Worm (Caenorhabditis elegans) whole organism, L1 larva: Measurements from ENCODE around the gene clec-202.

ENCODE experiments used
- alr-1 ChIP-seq: fragments of 200-800 bp; sonication (Bioruptor generic); optimal IDR thresholded peaks from 2 replicates; lab custom pipeline; 2018; ENCODE audit warnings: borderline replicate concordance, mild to moderate bottlenecking, missing genetic modification characterization, missing compliant biosample characterization
- ets-5 ChIP-seq: fragments of 200-800 bp; sonication (Bioruptor generic); IDR thresholded peaks from 2 replicates; pipeline ENCODE4 v1.3.6; 2022; ENCODE audit warnings: missing genetic modification characterization, missing compliant biosample characterization
- fkh-10 ChIP-seq: sonication (generic microtip); optimal IDR thresholded peaks from 2 replicates; lab custom pipeline; 2017; ENCODE audit warnings: missing biosample characterization, missing genetic modification reagents, missing genetic modification characterization
- jun-1 ChIP-seq: fragments of 150-350 bp; optimal IDR thresholded peaks from 2 replicates; lab custom pipeline; 2014; ENCODE audit warnings: missing biosample characterization, missing genetic modification reagents, missing genetic modification characterization
- nhr-11 ChIP-seq: fragments of 150-350 bp; optimal IDR thresholded peaks from 2 replicates; lab custom pipeline; 2014; ENCODE audit warnings: missing biosample characterization, missing genetic modification characterization
- tlp-1 ChIP-seq: fragments of 150-350 bp; optimal IDR thresholded peaks from 2 replicates; lab custom pipeline; 2014; ENCODE audit warnings: missing biosample characterization, missing genetic modification characterization
- ztf-11 ChIP-seq, 2 experiments: sonication (generic microtip); optimal IDR thresholded peaks; 2 replicates each; lab custom pipeline; 2016 to 2017; ENCODE audit warnings: missing genetic modification characterization in 2 of 2, missing biosample characterization in 1 of 2, missing compliant biosample characterization in 1 of 2

DNA sequence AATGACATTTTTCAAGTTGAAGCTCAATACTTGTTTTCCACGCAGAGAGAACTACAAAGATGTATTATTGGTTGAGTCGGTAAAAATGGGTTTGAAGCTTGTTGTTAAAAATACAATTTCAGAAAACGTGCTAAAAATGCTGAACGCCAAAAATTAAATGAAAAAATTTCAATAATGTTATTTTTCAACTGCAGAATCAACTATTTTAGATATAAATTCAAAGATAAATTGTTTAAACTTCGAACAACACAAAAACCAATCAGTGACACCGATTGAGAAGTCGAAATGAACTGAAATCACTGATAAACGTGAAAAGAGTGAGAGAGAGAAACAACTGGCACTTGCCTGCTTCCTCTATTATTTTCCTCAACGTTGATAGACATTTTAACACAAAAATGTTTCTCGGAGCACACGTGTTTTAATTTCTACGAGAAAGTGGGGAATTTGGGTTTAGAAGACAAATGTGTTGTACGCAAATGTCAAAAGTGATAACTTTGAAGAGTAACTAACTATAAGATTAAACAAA, 26.3 kb downstream of the clec-202 start, which contains the start of gene T02D1.8:
- TF ChIP-seq tlp-1 = no peak
- TF ChIP-seq ztf-11 (tag; optimal IDR thresholded peaks at IDR 0.05; lab: Kevin White, UChicago) = no peak
- TF ChIP-seq fkh-10 = no peak
- no peak for TF ChIP-seq ets-5 (GFP tag; lab: Robert Waterston, UW)
- no peak for TF ChIP-seq jun-1 (tag; lab: Kevin White, UChicago)
- no peak for TF ChIP-seq alr-1
- TF ChIP-seq nhr-11 (tag; lab: Kevin White, UChicago) = no peak
